Fruit fly (Drosophila melanogaster) whole organism, embryonic: ENCODE results near the gene CG3104.

ENCODE experiments used
- Atf6 ChIP-seq: fragments of 200-800 bp; sonication (Bioruptor generic); IDR thresholded peaks from 2 replicates; pipeline ENCODE4 v1.3.6; 2022; ENCODE audit warnings: missing biosample characterization, missing genetic modification characterization
- CG10431 ChIP-seq: fragments of 200-800 bp; sonication (Bioruptor generic); optimal IDR thresholded peaks from 3 replicates; lab custom pipeline; 2018; ENCODE audit warnings: missing biosample characterization, mild to moderate bottlenecking, missing genetic modification characterization
- CG10565 ChIP-seq: fragments of 200-800 bp; sonication (Bioruptor generic); optimal IDR thresholded peaks from 3 replicates; lab custom pipeline; 2016; ENCODE audit warnings: missing biosample characterization, mild to moderate bottlenecking, missing genetic modification characterization
- CG11456 ChIP-seq: fragments of 200-800 bp; sonication (Bioruptor generic); IDR thresholded peaks from 3 replicates; pipeline ENCODE4 v1.3.6; 2022; ENCODE audit warnings: missing biosample characterization, missing genetic modification characterization
- CG13624 ChIP-seq: fragments of 200-800 bp; sonication (Bioruptor generic); optimal IDR thresholded peaks from 2 replicates; lab custom pipeline; 2016; ENCODE audit warnings: missing biosample characterization, missing genetic modification characterization
- CG13775 ChIP-seq: fragments of 200-800 bp; sonication (Bioruptor generic); optimal IDR thresholded peaks from 3 replicates; lab custom pipeline; 2017; ENCODE audit warnings: missing biosample characterization, mild to moderate bottlenecking, missing genetic modification characterization
- CG14014 ChIP-seq: fragments of 200-800 bp; sonication (Bioruptor generic); IDR thresholded peaks from 2 replicates; pipeline ENCODE4 v1.3.6; 2022; ENCODE audit warnings: missing biosample characterization, missing genetic modification characterization
- CG14965 ChIP-seq: fragments of 200-800 bp; sonication (Bioruptor generic); optimal IDR thresholded peaks from 2 replicates; lab custom pipeline; 2016; ENCODE audit warnings: missing biosample characterization, missing genetic modification characterization, borderline replicate concordance
- CG1602 ChIP-seq: fragments of 200-800 bp; sonication (Bioruptor generic); optimal IDR thresholded peaks from 3 replicates; lab custom pipeline; 2016; ENCODE audit warnings: missing biosample characterization, missing genetic modification characterization
- CG16863 ChIP-seq: fragments of 200-800 bp; sonication (Bioruptor generic); optimal IDR thresholded peaks from 3 replicates; lab custom pipeline; 2016; ENCODE audit warnings: missing biosample characterization, missing genetic modification characterization
- CG18764 ChIP-seq: fragments of 200-800 bp; sonication (Bioruptor generic); optimal IDR thresholded peaks from 3 replicates; lab custom pipeline; 2016; ENCODE audit warnings: missing biosample characterization, missing genetic modification characterization
- CG2199 ChIP-seq: fragments of 200-800 bp; sonication (Bioruptor generic); IDR thresholded peaks from 3 replicates; pipeline ENCODE4 v1.3.6; 2022; ENCODE audit warnings: missing biosample characterization, missing genetic modification characterization
- CG2875 ChIP-seq: fragments of 200-800 bp; sonication (Bioruptor generic); optimal IDR thresholded peaks from 2 replicates; lab custom pipeline; 2017; ENCODE audit warnings: missing biosample characterization, mild to moderate bottlenecking, missing genetic modification characterization, missing genetic modification reagents
- CG3065 ChIP-seq: fragments of 200-800 bp; sonication (Bioruptor generic); optimal IDR thresholded peaks from 2 replicates; lab custom pipeline; 2016; ENCODE audit warnings: missing biosample characterization, missing genetic modification characterization
- CG31224 ChIP-seq: fragments of 200-800 bp; sonication (Bioruptor generic); IDR thresholded peaks from 2 replicates; pipeline ENCODE4 v1.3.6; 2022; ENCODE audit warnings: missing biosample characterization, missing genetic modification characterization
- CG31441 ChIP-seq: fragments of 200-800 bp; sonication (Bioruptor generic); IDR thresholded peaks from 2 replicates; pipeline ENCODE4 v1.3.6; 2022; ENCODE audit warnings: missing biosample characterization, missing genetic modification characterization
- CG4404 ChIP-seq: fragments of 200-800 bp; sonication (Bioruptor generic); IDR thresholded peaks from 2 replicates; pipeline ENCODE4 v1.3.6; 2022; ENCODE audit warnings: missing biosample characterization, missing genetic modification characterization
- CG6689 ChIP-seq: fragments of 200-800 bp; sonication (Bioruptor generic); IDR thresholded peaks from 2 replicates; pipeline ENCODE4 v1.3.6; 2022; ENCODE audit warnings: missing biosample characterization, missing genetic modification characterization
- CG7556 ChIP-seq: fragments of 200-800 bp; sonication (Bioruptor generic); optimal IDR thresholded peaks from 2 replicates; lab custom pipeline; 2017; ENCODE audit warnings: missing biosample characterization, mild to moderate bottlenecking, missing genetic modification characterization
- CG8478 ChIP-seq: fragments of >200 bp; optimal IDR thresholded peaks from 2 replicates; lab custom pipeline; 2018
- CG8944 ChIP-seq: fragments of 200-800 bp; sonication (Bioruptor generic); optimal IDR thresholded peaks from 3 replicates; lab custom pipeline; 2016; ENCODE audit warnings: missing biosample characterization, missing genetic modification characterization
- Dad ChIP-seq: fragments of 200-800 bp; sonication (Bioruptor generic); optimal IDR thresholded peaks from 3 replicates; lab custom pipeline; 2016; ENCODE audit warnings: missing biosample characterization, missing genetic modification characterization
- Dek ChIP-seq: fragments of 200-800 bp; sonication (Bioruptor generic); optimal IDR thresholded peaks from 3 replicates; lab custom pipeline; 2019; ENCODE audit warnings: missing biosample characterization, mild to moderate bottlenecking, missing genetic modification characterization, moderate library complexity
- H2.0 ChIP-seq: fragments of 200-800 bp; sonication (Bioruptor generic); IDR thresholded peaks from 2 replicates; pipeline ENCODE4 v1.3.6; 2022; ENCODE audit warnings: missing biosample characterization, missing genetic modification characterization
- HHEX ChIP-seq: fragments of 200-800 bp; sonication (Bioruptor generic); optimal IDR thresholded peaks from 3 replicates; lab custom pipeline; 2017; ENCODE audit warnings: missing biosample characterization, mild to moderate bottlenecking, missing genetic modification characterization, missing genetic modification reagents
- HLH4C ChIP-seq: fragments of 200-800 bp; sonication (Bioruptor generic); IDR thresholded peaks from 3 replicates; pipeline ENCODE4 v1.3.6; 2022; ENCODE audit warnings: missing biosample characterization, missing genetic modification characterization; ENCODE audit not compliant: partially characterized antibody
- HLH54F ChIP-seq: fragments of 200-800 bp; sonication (Bioruptor generic); optimal IDR thresholded peaks from 3 replicates; lab custom pipeline; 2016; ENCODE audit warnings: missing biosample characterization, missing genetic modification characterization
- MBD-R2 ChIP-seq: fragments of 200-800 bp; sonication (Bioruptor generic); IDR thresholded peaks from 2 replicates; pipeline ENCODE4 v1.3.6; 2022; ENCODE audit warnings: missing biosample characterization, missing genetic modification characterization
- MESR4 ChIP-seq: fragments of 200-800 bp; sonication (Bioruptor generic); optimal IDR thresholded peaks from 2 replicates; lab custom pipeline; 2018; ENCODE audit warnings: missing biosample characterization, mild to moderate bottlenecking, missing genetic modification characterization, moderate library complexity
- Med ChIP-seq: fragments of 200-800 bp; sonication (Bioruptor generic); peaks from one replicate; lab custom pipeline; 2016; ENCODE audit warnings: missing biosample characterization, missing genetic modification characterization, mild to moderate bottlenecking, inconsistent platforms, moderate library complexity
- Nf-YB ChIP-seq: fragments of 200-800 bp; sonication (Bioruptor generic); optimal IDR thresholded peaks from 3 replicates; lab custom pipeline; 2019; ENCODE audit warnings: missing biosample characterization, mild to moderate bottlenecking, missing genetic modification characterization, moderate library complexity
- Oaz ChIP-seq: fragments of 200-800 bp; sonication (Bioruptor generic); IDR thresholded peaks from 2 replicates; pipeline ENCODE4 v1.3.6; 2022; ENCODE audit warnings: missing biosample characterization, missing genetic modification characterization
- Ssrp ChIP-seq: fragments of 200-800 bp; sonication (Bioruptor generic); optimal IDR thresholded peaks from 2 replicates; lab custom pipeline; 2018; ENCODE audit warnings: missing biosample characterization, mild to moderate bottlenecking, missing genetic modification characterization, moderate library complexity
- TFAM ChIP-seq: fragments of 200-800 bp; sonication (Bioruptor generic); optimal IDR thresholded peaks from 2 replicates; lab custom pipeline; 2017; ENCODE audit warnings: missing biosample characterization, missing genetic modification characterization, inconsistent platforms
- Xrp1 ChIP-seq: fragments of 200-800 bp; sonication (Bioruptor generic); IDR thresholded peaks from 2 replicates; pipeline ENCODE4 v1.3.6; 2022; ENCODE audit warnings: missing biosample characterization, missing genetic modification characterization
- ash1 ChIP-seq: fragments of 200-800 bp; sonication (Bioruptor generic); optimal IDR thresholded peaks from 2 replicates; lab custom pipeline; 2018; ENCODE audit warnings: missing biosample characterization, mild to moderate bottlenecking, missing genetic modification characterization
- br ChIP-seq: fragments of >200 bp; optimal IDR thresholded peaks from 2 replicates; lab custom pipeline; 2017
- da ChIP-seq: fragments of 200-800 bp; sonication (Bioruptor generic); optimal IDR thresholded peaks from 2 replicates; lab custom pipeline; 2016; ENCODE audit warnings: missing biosample characterization, missing genetic modification characterization
- danr ChIP-seq: fragments of 200-800 bp; sonication (Bioruptor generic); IDR thresholded peaks from 2 replicates; pipeline ENCODE4 v1.3.6; 2022; ENCODE audit warnings: missing biosample characterization, missing genetic modification characterization
- dysf ChIP-seq: fragments of 200-800 bp; sonication (Bioruptor generic); IDR thresholded peaks from 3 replicates; pipeline ENCODE4 v1.3.6; 2022; ENCODE audit warnings: missing biosample characterization, missing genetic modification characterization
- en ChIP-seq: fragments of 200-800 bp; sonication (Bioruptor generic); optimal IDR thresholded peaks from 2 replicates; lab custom pipeline; 2016; ENCODE audit warnings: missing biosample characterization, missing genetic modification characterization
- gfzf ChIP-seq: fragments of 200-800 bp; sonication (Bioruptor generic); optimal IDR thresholded peaks from 2 replicates; lab custom pipeline; 2016; ENCODE audit warnings: missing biosample characterization, mild to moderate bottlenecking, missing genetic modification characterization, moderate library complexity
- insv ChIP-seq, 2 experiments: fragments of 200-800 bp; sonication (Bioruptor generic); optimal IDR thresholded peaks; 3 replicates each; lab custom pipeline; 2016 to 2018; ENCODE audit warnings: missing biosample characterization in 2 of 2, missing genetic modification characterization in 2 of 2
- jigr1 ChIP-seq: fragments of 200-800 bp; sonication (Bioruptor generic); IDR thresholded peaks from 3 replicates; pipeline ENCODE4 v1.3.6; 2022; ENCODE audit warnings: missing biosample characterization, missing genetic modification characterization
- knrl ChIP-seq: fragments of 200-800 bp; sonication (Bioruptor generic); IDR thresholded peaks from 3 replicates; pipeline ENCODE4 v1.3.6; 2022; ENCODE audit warnings: missing biosample characterization, missing genetic modification characterization; ENCODE audit not compliant: partially characterized antibody
- lab ChIP-seq: fragments of 200-800 bp; sonication (Bioruptor generic); optimal IDR thresholded peaks from 3 replicates; lab custom pipeline; 2017; ENCODE audit warnings: missing biosample characterization, missing genetic modification characterization, mild to moderate bottlenecking, moderate library complexity, missing genetic modification reagents
- lbe ChIP-seq: fragments of 200-800 bp; sonication (Bioruptor generic); optimal IDR thresholded peaks from 2 replicates; lab custom pipeline; 2016; ENCODE audit warnings: missing biosample characterization, mild to moderate bottlenecking, missing genetic modification characterization
- pfk ChIP-seq: fragments of 200-800 bp; sonication (Bioruptor generic); optimal IDR thresholded peaks from 2 replicates; lab custom pipeline; 2018; ENCODE audit warnings: missing biosample characterization, mild to moderate bottlenecking, missing genetic modification characterization, moderate library complexity
- prd ChIP-seq, 3 experiments: fragments of >200 bp in 2 of 3; fragments of 200-800 bp in 1 of 3; sonication (Bioruptor generic) in 1 of 3; optimal IDR thresholded peaks in 2 of 3; IDR thresholded peaks in 1 of 3; 2 replicates in 2 of 3; 3 replicates in 1 of 3; pipeline versions ENCODE4 v1.3.6 to Lab custom; 2017 to 2022; ENCODE audit warnings: missing biosample characterization in 1 of 3, missing genetic modification characterization in 1 of 3
- zen2 ChIP-seq: fragments of 200-800 bp; sonication (Bioruptor generic); IDR thresholded peaks from 3 replicates; pipeline ENCODE4 v1.3.6; 2022; ENCODE audit warnings: missing biosample characterization, missing genetic modification characterization; ENCODE audit not compliant: partially characterized antibody

Gene CG3104

dm6 chr2L:2882968-2883702 is 27.6 kb upstream of the CG3104 start (continued):
- no peak for TF ChIP-seq CG14965 (GFP tag; lab: Kevin White, UChicago)
- TF ChIP-seq HLH4C (GFP tag; lab: Robert Waterston, UW): no peak
- no peak for TF ChIP-seq ash1
- TF ChIP-seq Oaz: no peak
- no peak for TF ChIP-seq da (GFP tag; lab: Kevin White, UChicago)
- TF ChIP-seq CG8478: no peak
- TF ChIP-seq zen2 (GFP tag; lab: Robert Waterston, UW): no peak
- peak; percentile 25 for TF ChIP-seq en (GFP tag; lab: Kevin White, UChicago)
- TF ChIP-seq Med: peak; percentile 86
- TF ChIP-seq CG8944 (GFP tag; lab: Kevin White, UChicago): no peak
- peak; percentile 36; the same call in 1 of the 2 replicates for TF ChIP-seq CG31441
- TF ChIP-seq CG11456 (GFP tag; lab: Robert Waterston, UW): no peak
- peak; percentile 20 for TF ChIP-seq CG13624 (GFP tag; lab: Kevin White, UChicago)
- TF ChIP-seq Nf-YB (GFP tag; lab: Kevin White, UChicago): no peak
- 0 out of 3 replicates have a peak, but pooled peaks have one; percentile 69 for TF ChIP-seq CG2199 (GFP tag; lab: Robert Waterston, UW)
- TF ChIP-seq MBD-R2 (GFP tag; lab: Robert Waterston, UW): peak; percentile 56
- peak; percentile 67 for TF ChIP-seq CG14014 (GFP tag; lab: Robert Waterston, UW)
- TF ChIP-seq CG16863 (GFP tag; lab: Kevin White, UChicago): peak; percentile 68
- peak; percentile 50 for TF ChIP-seq HHEX (GFP tag; lab: Kevin White, UChicago)
- TF ChIP-seq jigr1 (GFP tag; lab: Robert Waterston, UW): no peak
- TF ChIP-seq MESR4 (GFP tag; lab: Kevin White, UChicago): peak; percentile 32
- TF ChIP-seq CG6689 (GFP tag; lab: Robert Waterston, UW): peak; percentile 13; the same call in 1 of the 2 replicates
- no peak for TF ChIP-seq prd (optimal IDR thresholded peaks at IDR 0.05; lab: Kevin White, UChicago)
- peak; percentile 33; the same call in 1 of the 3 replicates for TF ChIP-seq prd (GFP tag; IDR thresholded peaks at IDR 0.05; lab: Robert Waterston, UW)
- TF ChIP-seq pfk (GFP tag; lab: Kevin White, UChicago): peak; percentile 3
- TF ChIP-seq lab: peak; percentile 70
- no peak for TF ChIP-seq danr (GFP tag; lab: Robert Waterston, UW)
- no peak for TF ChIP-seq HLH54F
- TF ChIP-seq CG4404: no peak
- TF ChIP-seq gfzf (GFP tag; lab: Kevin White, UChicago): peak; percentile 25
- TF ChIP-seq CG10565: no peak
- no peak; the same call in none of the 2 replicates for TF ChIP-seq Xrp1 (GFP tag; lab: Robert Waterston, UW)
- TF ChIP-seq Ssrp: peak; percentile 10
- peak; percentile 48 for TF ChIP-seq CG13775 (GFP tag; lab: Kevin White, UChicago)
- TF ChIP-seq CG31224 (GFP tag; lab: Robert Waterston, UW): peak; percentile 12; the same call in 1 of the 2 replicates
- TF ChIP-seq br (lab: Kevin White, UChicago): no peak
- TF ChIP-seq Dek (tag; lab: Kevin White, UChicago): peak; percentile 62
- no peak for TF ChIP-seq CG18764
- no peak for TF ChIP-seq CG3065 (GFP tag; lab: Kevin White, UChicago)
- no peak for TF ChIP-seq TFAM
- TF ChIP-seq H2.0: peak; percentile 48
- TF ChIP-seq Atf6 (GFP tag; lab: Robert Waterston, UW): peak; percentile 68
- TF ChIP-seq insv (GFP tag; optimal IDR thresholded peaks at IDR 0.05; lab: Kevin White, UChicago): peak in 1 of 2 experiments; percentile 49
- TF ChIP-seq CG7556 (GFP tag; lab: Kevin White, UChicago): peak; percentile 46
- TF ChIP-seq CG10431 (GFP tag; lab: Kevin White, UChicago): no peak
- TF ChIP-seq CG1602 (GFP tag; lab: Kevin White, UChicago): no peak
- TF ChIP-seq lbe: peak; percentile 67
- TF ChIP-seq dysf (GFP tag; lab: Robert Waterston, UW): peak; percentile 35; the same call in 1 of the 3 replicates
- no peak for TF ChIP-seq Dad (GFP tag; lab: Kevin White, UChicago)
- TF ChIP-seq CG2875 (GFP tag; lab: Kevin White, UChicago): peak; percentile 21
- TF ChIP-seq knrl (GFP tag; lab: Robert Waterston, UW): no peak
